Fruit fly (Drosophila melanogaster): ENCODE results near the gene betaTub85D.

betaTub85D gene

dm6 chr3R:9401127-9401603 is 8.9 kb downstream of the betaTub85D start, which contains the start of the genes RpL34b and CG8132 (continued):
- TF ChIP-seq Sry-β (GFP tag; optimal IDR thresholded peaks at IDR 0.05) = peak; percentile 57
- TF ChIP-seq CG9215 (GFP tag; IDR thresholded peaks at IDR 0.05) = peak; percentile 95
- TF ChIP-seq ranshi (GFP tag; IDR thresholded peaks at IDR 0.05) = peak; percentile 93
- peak; percentile 91 for TF ChIP-seq CG11398 (GFP tag; optimal IDR thresholded peaks at IDR 0.05)
- peak; percentile 85 for TF ChIP-seq CG6854 (GFP tag; optimal IDR thresholded peaks at IDR 0.05)
- no peak for TF ChIP-seq hbn (GFP tag; IDR thresholded peaks at IDR 0.05; ENCODE audit: partially characterized antibody)
- TF ChIP-seq MBD-R2 (GFP tag; IDR thresholded peaks at IDR 0.05) = peak; percentile 97
- TF ChIP-seq nmo (GFP tag; optimal IDR thresholded peaks at IDR 0.05) = peak; percentile 95
- TF ChIP-seq E2f2 (GFP tag; IDR thresholded peaks at IDR 0.05) = peak; percentile 78
- peak; percentile 94 for TF ChIP-seq CG3281 (GFP tag; optimal IDR thresholded peaks at IDR 0.05)
- peak; percentile 96 for TF ChIP-seq ems (GFP tag; optimal IDR thresholded peaks at IDR 0.05)
- peak; percentile 94 for TF ChIP-seq p53 (GFP tag; optimal IDR thresholded peaks at IDR 0.05)
- peak; percentile 96 for TF ChIP-seq Fer1 (GFP tag; optimal IDR thresholded peaks at IDR 0.05)
- peak; percentile 96 for TF ChIP-seq schlank (tag; optimal IDR thresholded peaks at IDR 0.05)
- TF ChIP-seq CG10462 (GFP tag; optimal IDR thresholded peaks at IDR 0.05) = peak; percentile 89
- peak; percentile 99 for TF ChIP-seq CG4617 (GFP tag; optimal IDR thresholded peaks at IDR 0.05; ENCODE audit: borderline replicate concordance)
- TF ChIP-seq Atf-2 (GFP tag; optimal IDR thresholded peaks at IDR 0.05) = peak; percentile 90
- TF ChIP-seq Rx (GFP tag; IDR thresholded peaks at IDR 0.05) = peak; percentile 96
- peak; percentile 97 for TF ChIP-seq CG11247 (GFP tag; IDR thresholded peaks at IDR 0.05)
- TF ChIP-seq CG34422 (GFP tag; IDR thresholded peaks at IDR 0.05) = peak; percentile 96
- peak; percentile 97 for TF ChIP-seq Xbp1 (GFP tag; optimal IDR thresholded peaks at IDR 0.05)
- peak; percentile 87 for TF ChIP-seq CG32767 (GFP tag; IDR thresholded peaks at IDR 0.05)
- TF ChIP-seq Dip3 (GFP tag; optimal IDR thresholded peaks at IDR 0.05) = peak; percentile 95
- peak; percentile 95 for TF ChIP-seq CG30431 (GFP tag; optimal IDR thresholded peaks at IDR 0.05)
- TF ChIP-seq CG17328 (GFP tag; IDR thresholded peaks at IDR 0.05) = peak; percentile 93
- peak; percentile 91 for TF ChIP-seq lbe (GFP tag; optimal IDR thresholded peaks at IDR 0.05)
- peak in 1 of 2 experiments; percentile 0 for TF ChIP-seq eve (GFP tag; optimal IDR thresholded peaks at IDR 0.05)
- TF ChIP-seq Oli (tag; optimal IDR thresholded peaks at IDR 0.05) = peak; percentile 89
- TF ChIP-seq crp (GFP tag; optimal IDR thresholded peaks at IDR 0.05) = peak in 1 of 2 experiments; percentile 76
- peak; percentile 93 for TF ChIP-seq gt (GFP tag; IDR thresholded peaks at IDR 0.05)
- peak; percentile 88 for TF ChIP-seq Ada2b (GFP tag; IDR thresholded peaks at IDR 0.05)
- peak; percentile 97 for TF ChIP-seq jumu (GFP tag; optimal IDR thresholded peaks at IDR 0.05)
- TF ChIP-seq shn (GFP tag; optimal IDR thresholded peaks at IDR 0.05) = peak; percentile 97
- peak; percentile 95 for TF ChIP-seq CG4854 (GFP tag; optimal IDR thresholded peaks at IDR 0.05)
- no peak; the same call in 2 of the 3 replicates for TF ChIP-seq CG14860 (GFP tag; IDR thresholded peaks at IDR 0.05; ENCODE audit: partially characterized antibody)
- TF ChIP-seq H2.0 (GFP tag; IDR thresholded peaks at IDR 0.05) = peak; percentile 91
- TF ChIP-seq jing (GFP tag; optimal IDR thresholded peaks at IDR 0.05) = peak; percentile 75
- peak; percentile 100 for TF ChIP-seq Opbp (GFP tag; IDR thresholded peaks at IDR 0.05; ENCODE audit: partially characterized antibody)
- peak; percentile 94 for TF ChIP-seq her (GFP tag; optimal IDR thresholded peaks at IDR 0.05)
- no peak for TF ChIP-seq D (optimal IDR thresholded peaks at IDR 0.05)
- peak; percentile 83 for TF ChIP-seq D (GFP tag; optimal IDR thresholded peaks at IDR 0.05)
- no peak for TF ChIP-seq mld (GFP tag; IDR thresholded peaks at IDR 0.05; ENCODE audit: partially characterized antibody)
- TF ChIP-seq CG3847 (GFP tag; IDR thresholded peaks at IDR 0.05) = peak; percentile 99
- TF ChIP-seq psq (GFP tag; optimal IDR thresholded peaks at IDR 0.05) = peak; percentile 87
- TF ChIP-seq CG17802 (tag; optimal IDR thresholded peaks at IDR 0.05) = peak; percentile 87
- TF ChIP-seq CG1647 (GFP tag; optimal IDR thresholded peaks at IDR 0.05) = peak; percentile 95
- peak; percentile 96 for TF ChIP-seq CG1602 (GFP tag; optimal IDR thresholded peaks at IDR 0.05)
- TF ChIP-seq CkIIα-i1 (GFP tag; IDR thresholded peaks at IDR 0.05) = peak; percentile 84
- peak; percentile 89 for TF ChIP-seq CG4730 (GFP tag; IDR thresholded peaks at IDR 0.05)
- TF ChIP-seq Nf-YB (GFP tag; optimal IDR thresholded peaks at IDR 0.05) = peak; percentile 81
- TF ChIP-seq cas (GFP tag; IDR thresholded peaks at IDR 0.05) = peak; percentile 86

All from whole organism, embryonic.